Worm (Caenorhabditis elegans) whole organism, L4/young adult: ENCODE measurements around the gene sru-38.

Experiments used
- W03F9.2 ChIP-seq: fragments of 150-350 bp; optimal IDR thresholded peaks from 2 replicates; lab custom pipeline; 2014; ENCODE audit warnings: missing biosample characterization, missing genetic modification characterization
- dao-5 ChIP-seq: sonication (generic microtip); optimal IDR thresholded peaks from 2 replicates; lab custom pipeline; 2016; ENCODE audit warnings: missing genotype, missing genetic modification characterization, moderate library complexity, missing compliant biosample characterization
- him-1 ChIP-seq: sonication (generic microtip); optimal IDR thresholded peaks from 2 replicates; lab custom pipeline; 2016; ENCODE audit warnings: missing genotype, missing genetic modification reagents, missing genetic modification characterization, missing compliant biosample characterization

- TF ChIP-seq him-1 (tag; lab: Kevin White, UChicago) = no peak
- TF ChIP-seq W03F9.2 (tag; lab: Kevin White, UChicago) = no peak
- TF ChIP-seq dao-5 (tag; lab: Kevin White, UChicago) = no peak
Observed at ce11 chrV:9879867-9880266, 44.0 kb upstream of the sru-38 start, which contains the start of gene sdz-31.
